Worm (Caenorhabditis elegans) whole organism, L3 larva: Measurements from ENCODE around the gene seb-3.

Experiments
- R02D3.7 ChIP-seq: fragments of 150-350 bp; optimal IDR thresholded peaks from 2 replicates; lab custom pipeline; 2014; ENCODE audit warnings: missing biosample characterization, missing genetic modification characterization
- ZK546.5 ChIP-seq: sonication (generic microtip); optimal IDR thresholded peaks from 2 replicates; lab custom pipeline; 2017; ENCODE audit warnings: missing biosample characterization, missing genetic modification characterization
- ama-1 ChIP-seq: fragments of 150-350 bp; optimal IDR thresholded peaks from 2 replicates; lab custom pipeline; 2018
- ceh-28 ChIP-seq: fragments of 150-350 bp; optimal IDR thresholded peaks from 2 replicates; lab custom pipeline; 2014; ENCODE audit warnings: missing biosample characterization, missing genetic modification reagents, missing genetic modification characterization
- ceh-82 ChIP-seq: fragments of 150-350 bp; optimal IDR thresholded peaks from 2 replicates; lab custom pipeline; 2014; ENCODE audit warnings: missing biosample characterization, missing genetic modification characterization
- daf-12 ChIP-seq: fragments of 150-350 bp; optimal IDR thresholded peaks from 2 replicates; lab custom pipeline; 2014; ENCODE audit warnings: missing biosample characterization, missing genetic modification reagents, missing genetic modification characterization
- elt-1 ChIP-seq: fragments of 150-350 bp; optimal IDR thresholded peaks from 2 replicates; lab custom pipeline; 2014; ENCODE audit warnings: missing biosample characterization, missing genetic modification characterization
- elt-2 ChIP-seq: sonication (generic microtip); optimal IDR thresholded peaks from 2 replicates; lab custom pipeline; 2016; ENCODE audit warnings: missing genetic modification reagents, mild to moderate bottlenecking, missing genetic modification characterization, missing compliant biosample characterization
- eor-1 ChIP-seq, 2 experiments: fragments of 150-350 bp; optimal IDR thresholded peaks; 2 replicates each; lab custom pipeline; 2014 to 2018; ENCODE audit warnings: missing biosample characterization in 2 of 2, missing genetic modification characterization in 2 of 2
- fkh-10 ChIP-seq: sonication (generic microtip); optimal IDR thresholded peaks from 2 replicates; lab custom pipeline; 2017; ENCODE audit warnings: missing biosample characterization, missing genetic modification reagents, missing genetic modification characterization
- fos-1 ChIP-seq: fragments of 150-350 bp; optimal IDR thresholded peaks from 2 replicates; lab custom pipeline; 2014; ENCODE audit warnings: missing biosample characterization, missing genetic modification characterization
- hmg-11 ChIP-seq: sonication (generic microtip); optimal IDR thresholded peaks from 2 replicates; lab custom pipeline; 2016; ENCODE audit warnings: missing genetic modification characterization, missing compliant biosample characterization
- jun-1 ChIP-seq: fragments of 150-350 bp; optimal IDR thresholded peaks from 2 replicates; lab custom pipeline; 2014; ENCODE audit warnings: missing biosample characterization, missing genetic modification reagents, missing genetic modification characterization
- lin-15B ChIP-seq: fragments of 150-350 bp; optimal IDR thresholded peaks from 2 replicates; lab custom pipeline; 2014; ENCODE audit warnings: missing biosample characterization, missing genetic modification characterization
- lsy-12 ChIP-seq: sonication (generic microtip); optimal IDR thresholded peaks from 2 replicates; lab custom pipeline; 2016; ENCODE audit warnings: mild to moderate bottlenecking, missing genetic modification characterization, missing compliant biosample characterization
- mdl-1 ChIP-seq: fragments of 150-350 bp; optimal IDR thresholded peaks from 2 replicates; lab custom pipeline; 2014; ENCODE audit warnings: missing biosample characterization, missing genetic modification characterization
- nhr-11 ChIP-seq: fragments of 150-350 bp; optimal IDR thresholded peaks from 2 replicates; lab custom pipeline; 2014; ENCODE audit warnings: missing biosample characterization, missing genetic modification characterization
- nhr-12 ChIP-seq: fragments of 150-350 bp; optimal IDR thresholded peaks from 2 replicates; lab custom pipeline; 2014; ENCODE audit warnings: missing biosample characterization, missing genetic modification characterization
- nhr-23 ChIP-seq: fragments of 150-350 bp; optimal IDR thresholded peaks from 2 replicates; lab custom pipeline; 2014; ENCODE audit warnings: missing biosample characterization, missing genetic modification reagents, missing genetic modification characterization
- nhr-25 ChIP-seq: sonication (generic microtip); optimal IDR thresholded peaks from 2 replicates; lab custom pipeline; 2017; ENCODE audit warnings: missing biosample characterization, missing genetic modification characterization
- nhr-28 ChIP-seq: fragments of 150-350 bp; optimal IDR thresholded peaks from 2 replicates; lab custom pipeline; 2014; ENCODE audit warnings: missing biosample characterization, missing genetic modification characterization
- nhr-43 ChIP-seq: sonication (generic microtip); optimal IDR thresholded peaks from 2 replicates; lab custom pipeline; 2016; ENCODE audit warnings: mild to moderate bottlenecking, missing genetic modification characterization, missing compliant biosample characterization; ENCODE audit not compliant: poor library complexity, severe bottlenecking
- nhr-67 ChIP-seq: fragments of 150-350 bp; optimal IDR thresholded peaks from 2 replicates; lab custom pipeline; 2014; ENCODE audit warnings: missing biosample characterization, missing genetic modification characterization
- nhr-76 ChIP-seq: fragments of 150-350 bp; sonication (generic microtip); optimal IDR thresholded peaks from 5 replicates; lab custom pipeline; 2014; ENCODE audit warnings: missing biosample characterization, missing genetic modification characterization
- pqm-1 ChIP-seq: fragments of 150-350 bp; optimal IDR thresholded peaks from 2 replicates; lab custom pipeline; 2017; ENCODE audit warnings: missing biosample characterization, missing genetic modification characterization, inconsistent platforms
- sea-2 ChIP-seq: fragments of 150-350 bp; sonication (generic microtip); optimal IDR thresholded peaks from 4 replicates; lab custom pipeline; 2014; ENCODE audit warnings: missing biosample characterization, missing genetic modification reagents, missing genetic modification characterization
- snpc-4 ChIP-seq: fragments of 150-350 bp; optimal IDR thresholded peaks from 2 replicates; lab custom pipeline; 2014; ENCODE audit warnings: missing biosample characterization, missing genetic modification characterization
- tbx-2 ChIP-seq: sonication (generic microtip); optimal IDR thresholded peaks from 2 replicates; lab custom pipeline; 2016; ENCODE audit warnings: mild to moderate bottlenecking, missing genetic modification characterization, missing compliant biosample characterization
- unc-39 ChIP-seq: sonication (generic microtip); optimal IDR thresholded peaks from 4 replicates; lab custom pipeline; 2017; ENCODE audit warnings: missing biosample characterization, missing genetic modification characterization
- zag-1 ChIP-seq: fragments of 150-350 bp; optimal IDR thresholded peaks from 2 replicates; lab custom pipeline; 2014; ENCODE audit warnings: missing biosample characterization, missing genetic modification characterization
- ztf-11 ChIP-seq: fragments of 150-350 bp; optimal IDR thresholded peaks from 2 replicates; lab custom pipeline; 2014; ENCODE audit warnings: missing biosample characterization, missing genetic modification characterization
- ztf-4 ChIP-seq: fragments of 150-350 bp; optimal IDR thresholded peaks from 2 replicates; lab custom pipeline; 2014; ENCODE audit warnings: missing biosample characterization, missing genetic modification characterization

Gene seb-3

DNA sequence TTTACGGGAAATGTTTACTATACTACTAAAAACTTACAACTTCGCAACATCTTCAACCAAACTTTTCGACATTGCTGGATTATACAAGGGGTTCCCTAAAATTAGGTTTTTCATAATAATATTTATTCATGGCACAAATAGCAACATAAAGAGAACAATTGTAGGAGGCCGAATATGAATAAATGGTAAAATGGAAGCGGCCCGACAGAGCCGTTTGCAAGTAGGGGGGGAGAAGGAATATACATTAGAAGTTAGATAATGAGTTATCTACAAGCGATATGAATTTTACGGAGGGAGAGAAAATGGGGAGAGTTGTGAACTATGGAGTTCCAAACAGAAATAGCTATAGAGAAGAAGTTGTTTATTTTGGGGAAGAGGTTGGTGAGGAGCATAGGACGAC is 34.2 kb downstream of the seb-3 start, which contains the start of gene fbxa-96:
TSS of gene fbxa-96 (minus strand) at position 101 of the 400 bp plus-strand sequence.
- TF ChIP-seq ztf-11 (tag; lab: Kevin White, UChicago) (no peak), jun-1 (tag; lab: Kevin White, UChicago) (no peak), nhr-12 (tag; lab: Kevin White, UChicago) (no peak), tbx-2 (tag; lab: Kevin White, UChicago) (no peak), elt-2 (no peak), sea-2 (no peak), nhr-43 (tag; lab: Kevin White, UChicago) (no peak), nhr-76 (no peak)

DNA sequence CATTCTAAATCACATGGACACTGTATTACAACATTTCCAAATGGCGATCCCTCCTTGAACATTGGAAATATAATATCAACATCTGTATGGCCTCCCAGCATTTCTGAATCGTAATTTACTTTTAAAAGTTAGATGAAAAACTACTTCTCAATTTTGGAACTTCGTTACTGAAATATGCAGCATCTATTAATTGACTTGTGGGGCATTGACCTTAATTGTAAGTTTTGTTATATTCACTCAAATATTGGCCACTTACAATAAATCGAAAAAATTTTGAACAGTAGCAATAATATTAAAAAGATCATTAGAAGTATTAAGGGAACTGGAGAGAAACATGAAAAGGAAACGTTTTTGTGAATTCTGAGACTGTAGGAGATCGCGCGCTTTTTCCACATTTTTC is 43.1 kb downstream of the seb-3 start, which contains the start of gene mam-6:
TSS of gene mam-6 (minus strand) at position 101 of the 400 bp plus-strand sequence.
- TF ChIP-seq zag-1 (tag; lab: Kevin White, UChicago) (no peak), ztf-11 (tag; lab: Kevin White, UChicago) (no peak), hmg-11 (no peak), elt-1 (no peak), ceh-28 (tag; lab: Kevin White, UChicago) (no peak), lsy-12 (no peak), unc-39 (tag; lab: Kevin White, UChicago) (no peak), daf-12 (no peak), elt-2 (no peak), nhr-67 (no peak), nhr-43 (tag; lab: Kevin White, UChicago) (no peak), snpc-4 (tag; lab: Kevin White, UChicago) (no peak), ztf-4 (tag; lab: Kevin White, UChicago) (no peak), nhr-28 (tag; lab: Kevin White, UChicago) (no peak), sea-2 (no peak), lin-15B (tag; lab: Kevin White, UChicago) (no peak), nhr-11 (tag; lab: Kevin White, UChicago) (no peak), nhr-23 (tag; lab: Kevin White, UChicago) (no peak), ama-1 (no peak)
- TF ChIP-seq, all 47 proteins: peak for 0

DNA sequence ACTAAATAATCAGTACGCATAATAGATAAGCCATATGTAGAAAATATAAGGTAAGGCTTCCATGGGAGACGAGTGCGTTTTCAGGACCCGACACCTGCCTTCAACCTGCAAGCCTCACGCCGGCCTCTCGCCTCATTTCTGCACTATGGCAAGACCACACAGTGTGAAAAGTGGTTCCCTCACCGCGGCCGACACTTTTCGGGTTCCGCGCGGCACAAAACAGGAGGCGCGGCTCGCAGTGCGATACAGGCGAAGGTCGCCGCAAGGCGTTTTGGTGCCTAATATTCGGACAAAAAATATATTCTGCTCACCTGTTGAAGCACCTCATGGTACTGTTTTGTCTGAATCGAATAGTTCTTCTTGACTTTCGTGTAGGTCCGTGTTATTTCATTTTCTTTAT is 44.0 kb downstream of the seb-3 start:
- no peak for TF ChIP-seq ztf-11 (tag; lab: Kevin White, UChicago)
- TF ChIP-seq elt-1: no peak
- TF ChIP-seq zag-1 (tag; lab: Kevin White, UChicago): no peak
- TF ChIP-seq sea-2: no peak
- no peak for TF ChIP-seq ceh-82
- TF ChIP-seq pqm-1: no peak
- TF ChIP-seq nhr-28 (tag; lab: Kevin White, UChicago): no peak
- TF ChIP-seq fkh-10 (GFP tag; lab: Kevin White, UChicago): no peak
- TF ChIP-seq mdl-1 (tag; lab: Kevin White, UChicago): no peak

DNA sequence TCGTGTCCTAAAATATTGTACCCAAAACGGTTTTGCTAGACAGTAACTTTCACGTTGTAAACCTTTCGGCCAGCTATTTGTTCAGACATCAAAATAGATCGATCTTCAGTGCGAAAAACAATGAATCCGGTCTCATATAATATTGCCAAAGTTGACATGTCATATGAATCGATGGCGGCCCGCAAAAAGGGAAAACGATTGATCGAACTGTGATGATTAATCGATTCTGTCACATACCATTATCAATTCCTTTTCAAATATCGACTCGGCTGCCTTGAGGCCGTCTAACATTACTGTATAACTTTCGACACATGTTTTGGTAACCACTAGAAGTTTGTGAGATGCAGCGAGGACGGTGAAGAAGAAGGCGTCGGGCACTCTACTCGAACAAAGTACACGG is 46.8 kb downstream of the seb-3 start:
- no peak for TF ChIP-seq ztf-11 (tag; lab: Kevin White, UChicago)
- TF ChIP-seq daf-12: no peak
- no peak for TF ChIP-seq nhr-76
- no peak for TF ChIP-seq fos-1 (tag; lab: Kevin White, UChicago)
- TF ChIP-seq ceh-28 (tag; lab: Kevin White, UChicago): peak; percentile 69
- TF ChIP-seq nhr-25 (tag; lab: Kevin White, UChicago): peak; percentile 60
- TF ChIP-seq elt-2: no peak
- TF ChIP-seq nhr-23 (tag; lab: Kevin White, UChicago): peak; percentile 65
- peak; percentile 52 for TF ChIP-seq nhr-43 (tag; lab: Kevin White, UChicago)

DNA sequence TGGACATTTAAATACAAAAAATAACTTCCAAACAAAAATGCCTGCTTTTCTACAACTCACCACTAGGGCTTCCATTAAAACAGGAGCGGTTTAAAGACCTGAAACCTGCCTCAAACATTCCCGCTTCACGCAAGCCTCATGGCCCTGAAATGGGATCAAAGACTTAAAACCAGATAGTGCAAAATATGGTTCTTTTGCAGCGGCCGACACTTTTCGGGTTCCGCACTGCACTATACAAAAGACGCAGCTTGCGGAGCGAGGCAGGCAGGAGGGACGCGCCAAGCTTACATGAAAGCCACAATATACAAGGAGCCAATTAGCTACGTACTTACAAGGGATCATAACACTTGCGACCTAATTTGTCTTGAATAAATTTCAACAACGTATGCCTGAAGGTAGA is 47.4 kb downstream of the seb-3 start:
- TF ChIP-seq nhr-25 (tag; lab: Kevin White, UChicago): no peak
- no peak for TF ChIP-seq ztf-4 (tag; lab: Kevin White, UChicago)
- TF ChIP-seq tbx-2 (tag; lab: Kevin White, UChicago): no peak
- no peak for TF ChIP-seq nhr-67
- TF ChIP-seq ama-1: no peak
- peak; percentile 2 for TF ChIP-seq snpc-4 (tag; lab: Kevin White, UChicago)

DNA sequence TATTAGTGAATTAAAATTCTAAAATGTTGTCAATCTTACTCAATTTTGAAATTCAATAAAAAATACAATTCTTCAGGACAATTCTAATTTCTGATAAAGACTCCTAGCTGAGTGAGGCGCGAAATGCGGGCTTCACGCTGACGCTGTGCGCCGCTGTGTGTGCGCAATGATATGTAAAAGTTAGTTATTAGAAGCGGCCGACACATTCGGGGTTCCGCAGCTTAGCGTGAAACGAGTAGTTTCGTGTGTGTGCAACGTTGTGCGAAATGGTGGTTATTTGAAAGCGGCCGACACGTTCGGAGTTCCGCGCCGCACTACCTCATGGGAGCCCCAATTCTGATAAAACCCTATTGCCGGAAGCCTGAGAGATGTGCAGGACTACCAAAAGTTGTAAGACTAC is 49.1 kb downstream of the seb-3 start:
- TF ChIP-seq nhr-76 (no peak), ZK546.5 (tag; lab: Kevin White, UChicago) (no peak), eor-1 (tag; optimal IDR thresholded peaks at IDR 0.05; lab: Kevin White, UChicago) (no peak), R02D3.7 (tag; lab: Kevin White, UChicago) (no peak), lsy-12 (no peak), pqm-1 (no peak), mdl-1 (tag; lab: Kevin White, UChicago) (no peak)
